Worm (Caenorhabditis elegans): ENCODE data around the gene C05D12.5.

DNA sequence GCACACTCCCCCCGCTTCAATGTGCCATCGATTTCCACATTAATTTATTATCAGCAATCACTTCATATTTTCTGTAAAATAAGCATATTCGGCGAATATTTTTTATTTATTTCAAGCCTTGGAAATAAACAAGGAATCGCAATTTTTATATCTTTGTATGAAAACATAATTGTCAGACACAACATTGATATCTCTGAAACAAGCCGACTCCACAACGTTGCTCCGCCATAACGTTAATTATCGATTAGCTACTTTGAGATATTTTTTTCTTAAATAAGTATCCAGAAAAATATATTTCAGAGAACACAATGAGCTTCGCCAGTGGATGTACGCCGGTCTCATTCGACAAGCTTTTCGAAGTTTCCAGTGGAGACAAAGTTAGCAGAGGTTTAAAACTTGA is 9.8 kb downstream of the C05D12.5 start, which contains the start of gene adbp-1:
- TF ChIP-seq Y5F2A.4 (GFP tag; optimal IDR thresholded peaks at IDR 0.05) = no peak
- TF ChIP-seq snpc-4 (tag; optimal IDR thresholded peaks at IDR 0.05) = no peak
